Fruit fly (Drosophila melanogaster) whole organism, pupa: Measurements from ENCODE around the gene Pde11.

Experiments used
- CG10348 ChIP-seq: fragments of 200-800 bp; sonication (Bioruptor generic); IDR thresholded peaks from 2 replicates; pipeline ENCODE4 v1.3.6; 2022; ENCODE audit warnings: missing biosample characterization, missing genetic modification characterization
- CG12605 ChIP-seq: fragments of 200-800 bp; sonication (Bioruptor generic); IDR thresholded peaks from 2 replicates; pipeline ENCODE4 v1.3.6; 2022; ENCODE audit warnings: missing biosample characterization, missing genetic modification characterization
- CG14655 ChIP-seq: fragments of 200-800 bp; sonication (Bioruptor generic); optimal IDR thresholded peaks from 3 replicates; lab custom pipeline; 2017; ENCODE audit warnings: mild to moderate bottlenecking, missing biosample characterization, missing genetic modification reagents, missing genetic modification characterization
- CG15710 ChIP-seq: fragments of 200-800 bp; sonication (Bioruptor generic); optimal IDR thresholded peaks from 2 replicates; lab custom pipeline; 2018; ENCODE audit warnings: missing biosample characterization, mild to moderate bottlenecking, missing genetic modification characterization, moderate library complexity
- CG32121 ChIP-seq: fragments of 200-800 bp; sonication (Bioruptor generic); IDR thresholded peaks from 2 replicates; pipeline ENCODE4 v1.3.6; 2022; ENCODE audit warnings: missing biosample characterization, missing genetic modification characterization
- CG34367 ChIP-seq: fragments of 200-800 bp; sonication (Bioruptor generic); optimal IDR thresholded peaks from 2 replicates; lab custom pipeline; 2018; ENCODE audit warnings: missing biosample characterization, mild to moderate bottlenecking, missing genetic modification characterization
- CG8159 ChIP-seq: fragments of 200-800 bp; sonication (Bioruptor generic); optimal IDR thresholded peaks from 3 replicates; lab custom pipeline; 2018; ENCODE audit warnings: missing biosample characterization, mild to moderate bottlenecking, missing genetic modification characterization, moderate library complexity
- CG9948 ChIP-seq: fragments of 200-800 bp; sonication (Bioruptor generic); optimal IDR thresholded peaks from 2 replicates; lab custom pipeline; 2018; ENCODE audit warnings: missing biosample characterization, mild to moderate bottlenecking, missing genetic modification characterization, moderate library complexity
- EcR ChIP-seq: fragments of 200-800 bp; sonication (Bioruptor generic); optimal IDR thresholded peaks from 3 replicates; lab custom pipeline; 2019; ENCODE audit warnings: missing biosample characterization, missing genetic modification characterization, mild to moderate bottlenecking, moderate library complexity, missing genetic modification reagents
- Ets98B ChIP-seq: fragments of 200-800 bp; sonication (Bioruptor generic); IDR thresholded peaks from 2 replicates; pipeline ENCODE4 v1.3.6; 2022; ENCODE audit warnings: missing biosample characterization, missing genetic modification characterization
- Pif1A ChIP-seq: fragments of 200-800 bp; sonication (Bioruptor generic); optimal IDR thresholded peaks from 3 replicates; lab custom pipeline; 2016; ENCODE audit warnings: missing biosample characterization, missing genetic modification characterization
- Pif1B ChIP-seq: fragments of 200-800 bp; sonication (Bioruptor generic); optimal IDR thresholded peaks from 3 replicates; lab custom pipeline; 2016; ENCODE audit warnings: missing biosample characterization, missing genetic modification characterization
- rn ChIP-seq: fragments of 200-800 bp; sonication (Bioruptor generic); IDR thresholded peaks from 2 replicates; pipeline ENCODE4 v1.3.6; 2022; ENCODE audit warnings: missing biosample characterization, missing genetic modification characterization

dm6 chr2L:18623435-18623834, 33.3 kb upstream of the Pde11 start:
- TF ChIP-seq Pif1A (GFP tag; lab: Kevin White, UChicago) (no peak), Ets98B (GFP tag; lab: Robert Waterston, UW) (no peak), CG14655 (GFP tag; lab: Kevin White, UChicago) (no peak), Pif1B (no peak), CG10348 (GFP tag; lab: Robert Waterston, UW) (no peak), CG32121 (GFP tag; lab: Robert Waterston, UW) (no peak), CG15710 (tag; lab: Kevin White, UChicago) (no peak), rn (no peak), EcR (no peak), CG34367 (no peak), CG12605 (GFP tag; lab: Robert Waterston, UW) (no peak), CG8159 (no peak), CG9948 (tag; lab: Kevin White, UChicago) (no peak)
